Worm (Caenorhabditis elegans) whole organism, mixed stage, embryonic: ENCODE measurements around the gene ora-1.

Experiments used
- M03D4.4 ChIP-seq: sonication (generic microtip); optimal IDR thresholded peaks from 2 replicates; lab custom pipeline; 2017; ENCODE audit warnings: mild to moderate bottlenecking, missing genetic modification characterization, missing compliant biosample characterization
- bed-3 ChIP-seq: fragments of 200-800 bp; sonication (Bioruptor generic); optimal IDR thresholded peaks from 3 replicates; lab custom pipeline; 2018; ENCODE audit warnings: mild to moderate bottlenecking, missing genetic modification characterization, moderate library complexity, missing compliant biosample characterization
- blmp-1 ChIP-seq: fragments of 150-350 bp; optimal IDR thresholded peaks from 2 replicates; lab custom pipeline; 2014; ENCODE audit warnings: missing biosample characterization, missing genetic modification characterization
- ceh-39 ChIP-seq: fragments of 150-350 bp; optimal IDR thresholded peaks from 2 replicates; lab custom pipeline; 2014; ENCODE audit warnings: missing biosample characterization, missing genetic modification characterization
- ceh-43 ChIP-seq: fragments of 200-800 bp; sonication (Bioruptor generic); optimal IDR thresholded peaks from 2 replicates; lab custom pipeline; 2018; ENCODE audit warnings: mild to moderate bottlenecking, missing genetic modification characterization, moderate library complexity, missing compliant biosample characterization
- ceh-83 ChIP-seq: fragments of 200-800 bp; sonication (Bioruptor generic); optimal IDR thresholded peaks from 2 replicates; lab custom pipeline; 2018; ENCODE audit warnings: mild to moderate bottlenecking, missing genetic modification characterization, missing compliant biosample characterization
- ces-1 ChIP-seq: fragments of 150-350 bp; optimal IDR thresholded peaks from 2 replicates; lab custom pipeline; 2014; ENCODE audit warnings: missing biosample characterization, missing genetic modification reagents, missing genetic modification characterization
- cnd-1 ChIP-seq: fragments of 200-800 bp; sonication (Bioruptor generic); optimal IDR thresholded peaks from 2 replicates; lab custom pipeline; 2018; ENCODE audit warnings: mild to moderate bottlenecking, missing genetic modification characterization, missing compliant biosample characterization
- elt-1 ChIP-seq: sonication (generic microtip); optimal IDR thresholded peaks from 2 replicates; lab custom pipeline; 2017; ENCODE audit warnings: missing genetic modification characterization, mild to moderate bottlenecking, missing compliant biosample characterization, antibody characterized with exemption, moderate library complexity, borderline replicate concordance; ENCODE audit not compliant: insufficient read depth
- elt-3 ChIP-seq: fragments of 150-350 bp; optimal IDR thresholded peaks from 2 replicates; lab custom pipeline; 2014; ENCODE audit warnings: missing biosample characterization, missing genetic modification characterization
- flh-1 ChIP-seq: fragments of 200-800 bp; sonication (Bioruptor generic); optimal IDR thresholded peaks from 2 replicates; lab custom pipeline; 2018; ENCODE audit warnings: mild to moderate bottlenecking, missing genetic modification characterization, moderate library complexity, missing compliant biosample characterization
- ham-2 ChIP-seq: fragments of 200-800 bp; sonication (Bioruptor generic); optimal IDR thresholded peaks from 2 replicates; lab custom pipeline; 2018; ENCODE audit warnings: mild to moderate bottlenecking, missing genetic modification characterization, missing compliant biosample characterization
- hlh-1 ChIP-seq: fragments of 150-350 bp; optimal IDR thresholded peaks from 2 replicates; lab custom pipeline; 2014; ENCODE audit warnings: missing biosample characterization, missing genetic modification reagents, missing genetic modification characterization
- lin-32 ChIP-seq: fragments of 200-800 bp; sonication (Bioruptor generic); optimal IDR thresholded peaks from 2 replicates; lab custom pipeline; 2018; ENCODE audit warnings: mild to moderate bottlenecking, missing genetic modification characterization, missing compliant biosample characterization
- lsy-2 ChIP-seq: fragments of 150-350 bp; optimal IDR thresholded peaks from 2 replicates; lab custom pipeline; 2014; ENCODE audit warnings: missing biosample characterization, missing genetic modification characterization
- mab-5 ChIP-seq: fragments of 150-350 bp; optimal IDR thresholded peaks from 2 replicates; lab custom pipeline; 2014; ENCODE audit warnings: missing biosample characterization, missing genetic modification characterization
- mep-1 ChIP-seq: fragments of 150-350 bp; optimal IDR thresholded peaks from 2 replicates; lab custom pipeline; 2017; ENCODE audit warnings: missing biosample characterization, missing genetic modification reagents, missing genetic modification characterization, inconsistent platforms
- mls-2 ChIP-seq: sonication (generic microtip); optimal IDR thresholded peaks from 2 replicates; lab custom pipeline; 2016; ENCODE audit warnings: mild to moderate bottlenecking, missing genetic modification characterization, moderate library complexity, missing compliant biosample characterization
- nhr-12 ChIP-seq: fragments of 150-350 bp; optimal IDR thresholded peaks from 2 replicates; lab custom pipeline; 2014; ENCODE audit warnings: missing biosample characterization, missing genetic modification characterization
- nhr-2 ChIP-seq: fragments of 150-350 bp; optimal IDR thresholded peaks from 2 replicates; lab custom pipeline; 2014; ENCODE audit warnings: missing biosample characterization, missing genetic modification characterization
- nhr-28 ChIP-seq: fragments of 150-350 bp; optimal IDR thresholded peaks from 2 replicates; lab custom pipeline; 2014; ENCODE audit warnings: missing biosample characterization, missing genetic modification characterization
- nhr-76 ChIP-seq: sonication (generic microtip); optimal IDR thresholded peaks from 2 replicates; lab custom pipeline; 2017; ENCODE audit warnings: missing biosample characterization, missing genetic modification characterization
- pha-4 ChIP-seq: fragments of 150-350 bp; optimal IDR thresholded peaks from 2 replicates; lab custom pipeline; 2018; ENCODE audit warnings: missing biosample characterization, missing genetic modification reagents, missing genetic modification characterization
- sem-2 ChIP-seq: fragments of 200-800 bp; sonication (Bioruptor generic); optimal IDR thresholded peaks from 2 replicates; lab custom pipeline; 2018; ENCODE audit warnings: mild to moderate bottlenecking, missing genetic modification characterization, missing compliant biosample characterization
- snpc-4 ChIP-seq: fragments of 150-350 bp; optimal IDR thresholded peaks from 2 replicates; lab custom pipeline; 2014; ENCODE audit warnings: missing biosample characterization, missing genetic modification characterization
- sptf-1 ChIP-seq: sonication (generic microtip); optimal IDR thresholded peaks from 2 replicates; lab custom pipeline; 2017; ENCODE audit warnings: mild to moderate bottlenecking, missing genetic modification characterization, moderate library complexity, missing compliant biosample characterization
- tbx-8 ChIP-seq: fragments of 200-800 bp; sonication (Bioruptor generic); optimal IDR thresholded peaks from 2 replicates; lab custom pipeline; 2018; ENCODE audit warnings: mild to moderate bottlenecking, missing genetic modification characterization, moderate library complexity, missing compliant biosample characterization
- unc-120 ChIP-seq: sonication (generic microtip); optimal IDR thresholded peaks from 2 replicates; lab custom pipeline; 2017; ENCODE audit warnings: missing genetic modification characterization, missing compliant biosample characterization; ENCODE audit not compliant: poor library complexity, severe bottlenecking
- unc-39 ChIP-seq: fragments of 150-350 bp; optimal IDR thresholded peaks from 2 replicates; lab custom pipeline; 2014; ENCODE audit warnings: missing biosample characterization, missing genetic modification characterization
- unc-62 ChIP-seq: fragments of 150-350 bp; optimal IDR thresholded peaks from 2 replicates; lab custom pipeline; 2014; ENCODE audit warnings: missing biosample characterization, missing genetic modification reagents, missing genetic modification characterization
- ztf-11 ChIP-seq: fragments of 150-350 bp; optimal IDR thresholded peaks from 2 replicates; lab custom pipeline; 2014; ENCODE audit warnings: missing biosample characterization, missing genetic modification characterization

The ora-1 gene

DNA sequence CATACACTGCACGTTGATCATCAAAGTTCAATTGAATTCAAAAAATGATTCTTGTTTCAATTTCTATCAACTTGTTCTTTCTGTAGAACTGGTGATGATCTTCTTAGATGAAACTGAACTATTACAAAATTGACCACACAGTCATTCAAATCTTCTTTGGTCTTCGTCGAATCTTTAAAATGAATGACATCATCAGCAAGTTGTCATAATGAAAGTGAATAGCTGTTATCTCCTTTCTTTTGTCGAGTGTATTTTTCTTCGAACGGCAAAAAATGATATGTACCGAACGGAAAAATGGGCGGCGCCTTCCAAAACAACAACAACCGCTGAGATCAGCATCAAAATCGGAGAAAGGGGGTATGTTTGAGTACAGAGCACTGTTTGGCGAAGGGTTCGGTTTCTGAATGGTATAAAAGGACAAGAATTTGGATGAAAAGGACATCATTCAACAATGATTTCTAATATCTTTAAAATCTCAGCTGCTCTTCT lies at the start of gene ora-1:
Gene ora-1, plus strand, starts transcription at position 439 of the 489 bp plus-strand sequence.
- TF ChIP-seq lin-32 (no peak), sptf-1 (tag; lab: Kevin White, UChicago) (no peak), elt-3 (tag; lab: Kevin White, UChicago) (no peak)

DNA sequence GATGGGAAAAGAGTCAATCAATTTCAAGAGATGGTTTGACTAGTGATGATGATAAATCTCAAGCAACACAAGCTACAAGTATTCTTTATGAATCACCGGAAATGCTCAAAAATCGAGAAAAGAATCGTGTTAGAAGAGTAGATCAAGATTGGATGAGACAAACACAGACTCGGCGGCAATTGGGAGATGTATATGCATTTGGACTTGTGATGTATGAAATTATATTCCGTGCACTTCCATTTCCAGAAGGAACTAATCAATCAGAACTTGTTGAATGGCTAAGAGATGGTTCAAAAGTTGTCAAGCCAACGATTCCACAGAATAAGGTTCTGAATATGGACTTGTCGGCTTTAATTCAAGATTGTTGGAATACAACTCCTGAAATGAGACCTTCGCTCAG lies 45.8 kb upstream of the ora-1 start:
- TF ChIP-seq nhr-12 (tag; lab: Kevin White, UChicago) (no peak), mab-5 (no peak), unc-62 (GFP tag; lab: Kevin White, UChicago) (no peak), bed-3 (no peak), M03D4.4 (tag; lab: Kevin White, UChicago) (no peak), snpc-4 (tag; lab: Kevin White, UChicago) (no peak)
- TF ChIP-seq, all 35 proteins: peak for 0

DNA sequence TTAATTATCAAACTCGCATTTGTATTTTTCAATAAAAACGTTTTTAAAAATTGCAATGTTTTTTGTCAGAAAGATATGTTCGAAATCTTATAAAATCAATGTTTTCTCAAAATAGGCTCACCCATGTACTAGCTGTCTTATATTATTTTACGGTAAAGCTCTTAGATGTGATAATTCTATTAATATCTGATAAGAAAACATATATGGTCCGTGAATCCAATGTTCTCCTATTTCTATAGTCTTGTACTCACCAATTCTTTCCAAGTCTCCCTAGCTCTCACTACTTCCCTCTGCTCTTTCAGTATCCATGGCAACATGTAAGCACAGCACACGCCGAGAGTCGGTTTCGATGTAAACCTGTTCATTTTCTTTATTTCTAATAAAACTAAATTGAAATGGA lies 44.0 kb upstream of the ora-1 start, which contains the start of gene bbs-2:
Gene bbs-2, plus strand, starts transcription at position 301 of the 400 bp plus-strand sequence.
- no peak for TF ChIP-seq pha-4
- no peak for TF ChIP-seq elt-1 (tag; lab: Kevin White, UChicago)
- no peak for TF ChIP-seq unc-39 (tag; lab: Kevin White, UChicago)
- no peak for TF ChIP-seq mls-2 (tag; lab: Kevin White, UChicago)
- TF ChIP-seq mab-5: no peak
- no peak for TF ChIP-seq cnd-1 (tag; lab: Kevin White, UChicago)

DNA sequence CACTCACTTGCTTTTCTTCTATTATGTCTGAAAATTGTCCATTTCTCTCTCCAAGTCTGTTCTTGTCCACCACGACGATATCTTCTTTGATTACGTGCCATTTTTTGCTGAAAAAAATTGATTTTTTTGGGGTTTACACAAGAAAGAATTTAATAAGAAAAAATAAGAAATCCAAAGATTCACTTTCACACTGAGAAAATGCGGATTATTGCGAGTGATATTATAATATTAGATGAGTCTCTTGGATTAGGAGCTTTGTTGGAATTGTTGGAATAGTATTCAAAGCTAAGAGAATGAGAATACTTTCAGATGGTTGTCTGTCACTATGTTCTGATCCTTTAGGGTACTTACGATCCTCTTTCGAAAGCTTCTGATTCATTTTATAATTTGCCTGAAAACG lies 38.9 kb upstream of the ora-1 start, which contains the start of gene F20D12.7:
Gene F20D12.7, minus strand, starts transcription at position 101 of the 400 bp plus-strand sequence.
- TF ChIP-seq nhr-2 (tag; lab: Kevin White, UChicago) (no peak), cnd-1 (tag; lab: Kevin White, UChicago) (no peak), ceh-39 (tag; lab: Kevin White, UChicago) (no peak), nhr-28 (no peak), elt-3 (tag; lab: Kevin White, UChicago) (no peak), hlh-1 (tag; lab: Kevin White, UChicago) (no peak), mab-5 (no peak), ceh-43 (GFP tag; lab: Kevin White, UChicago) (no peak), snpc-4 (tag; lab: Kevin White, UChicago) (no peak), ztf-11 (tag; lab: Kevin White, UChicago) (no peak), ceh-83 (GFP tag; lab: Kevin White, UChicago) (no peak), ces-1 (GFP tag; lab: Kevin White, UChicago) (no peak), lsy-2 (tag; lab: Kevin White, UChicago) (no peak), mep-1 (no peak), unc-39 (tag; lab: Kevin White, UChicago) (no peak), ham-2 (GFP tag; lab: Kevin White, UChicago) (no peak), mls-2 (tag; lab: Kevin White, UChicago) (no peak), pha-4 (no peak), tbx-8 (GFP tag; lab: Kevin White, UChicago) (no peak)
- TF ChIP-seq, all 35 proteins: peak for 0

DNA sequence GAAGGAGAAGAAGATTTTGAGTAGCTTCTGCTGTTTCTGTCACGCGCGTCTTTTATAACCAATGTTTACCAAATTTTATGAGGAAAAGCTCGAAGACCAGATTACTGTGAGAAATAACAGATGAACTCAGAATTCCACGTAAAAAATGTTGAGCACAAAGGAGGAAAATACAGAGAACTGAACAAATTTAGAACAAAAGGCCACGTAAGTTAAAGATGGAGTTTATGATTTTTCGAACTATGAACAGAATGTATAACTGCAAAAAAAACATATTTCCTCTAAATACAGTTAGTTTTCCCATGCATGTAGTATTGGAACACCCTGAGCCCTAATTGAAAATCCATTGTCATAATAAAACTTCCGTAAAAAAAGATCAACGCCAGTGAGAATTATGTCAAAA lies 36.8 kb upstream of the ora-1 start, which contains the start of gene exc-9:
Gene exc-9, minus strand, starts transcription at position 101 of the 400 bp plus-strand sequence.
- TF ChIP-seq nhr-2 (tag; lab: Kevin White, UChicago) (no peak), ztf-11 (tag; lab: Kevin White, UChicago) (no peak), lin-32 (no peak), tbx-8 (GFP tag; lab: Kevin White, UChicago) (no peak), ceh-43 (GFP tag; lab: Kevin White, UChicago) (no peak), elt-1 (tag; lab: Kevin White, UChicago) (no peak), unc-120 (tag; lab: Kevin White, UChicago) (no peak), flh-1 (GFP tag; lab: Kevin White, UChicago) (no peak), ceh-39 (tag; lab: Kevin White, UChicago) (no peak)

DNA sequence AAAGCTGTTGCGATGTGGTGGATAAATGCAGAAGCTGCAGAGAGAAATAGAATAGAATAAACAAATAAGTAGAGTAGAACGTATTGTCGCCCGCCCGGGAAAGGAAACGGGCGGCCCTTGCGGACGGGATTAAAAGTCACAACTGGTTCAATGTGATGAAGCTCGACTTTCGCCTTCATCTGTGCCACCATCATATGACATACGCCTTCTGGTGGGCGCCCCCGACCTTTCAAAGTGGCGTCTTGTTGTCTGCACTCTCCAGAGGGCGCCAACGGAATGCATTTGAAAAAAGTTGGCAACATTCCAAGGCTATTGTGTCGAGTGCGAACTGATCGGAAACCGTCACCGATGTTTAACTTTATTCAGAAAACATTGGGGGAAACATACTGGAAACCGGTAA lies 34.4 kb upstream of the ora-1 start:
- TF ChIP-seq M03D4.4 (tag; lab: Kevin White, UChicago) (no peak), blmp-1 (tag; lab: Kevin White, UChicago) (no peak), elt-3 (tag; lab: Kevin White, UChicago) (no peak), lsy-2 (tag; lab: Kevin White, UChicago) (no peak), ceh-83 (GFP tag; lab: Kevin White, UChicago) (no peak), ces-1 (GFP tag; lab: Kevin White, UChicago) (no peak), unc-62 (GFP tag; lab: Kevin White, UChicago) (no peak), unc-120 (tag; lab: Kevin White, UChicago) (no peak), mep-1 (no peak), nhr-76 (no peak), unc-39 (tag; lab: Kevin White, UChicago) (no peak), sptf-1 (tag; lab: Kevin White, UChicago) (no peak), sem-2 (no peak), mls-2 (tag; lab: Kevin White, UChicago) (no peak)
